Fruit fly (Drosophila melanogaster) S2 (cell line): ENCODE results near the gene CG1440.

Experiments used
- CG8478 ChIP-seq: fragments of >200 bp; optimal IDR thresholded peaks from 2 replicates; lab custom pipeline; 2018
- CTCF ChIP-seq, 2 experiments: fragments of >200 bp; optimal IDR thresholded peaks; 2 replicates each; lab custom pipeline; 2018

dm6 chrX:8489048-8489447 is 52.2 kb downstream of the CG1440 start, which contains the start of gene CG33181:
- TF ChIP-seq CG8478 (lab: Kevin White, UChicago) (no peak), CTCF (optimal IDR thresholded peaks at IDR 0.05; lab: Kevin White, UChicago) (no peak)
